Worm (Caenorhabditis elegans): ENCODE results near the gene piki-1.

piki-1 gene

DNA sequence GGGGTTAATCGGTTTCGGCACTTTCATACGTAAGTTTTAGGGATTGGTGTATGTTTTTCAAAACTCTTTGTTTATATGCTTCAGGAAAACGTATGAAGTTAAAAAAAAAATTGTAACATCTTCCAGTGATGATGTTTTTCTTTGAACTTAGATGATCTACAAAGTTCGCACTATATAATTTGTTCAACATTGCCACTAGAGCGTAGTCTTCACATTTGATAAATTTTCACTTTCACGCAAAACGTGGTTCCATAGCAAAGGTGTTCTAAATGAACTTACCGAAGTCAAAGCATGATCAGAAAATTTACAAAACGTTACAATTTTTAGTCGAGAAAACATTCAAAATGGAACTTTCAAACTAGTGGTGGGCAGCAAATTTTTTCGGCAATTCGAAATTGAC lies 16.7 kb upstream of the piki-1 start:
- no peak for TF ChIP-seq unc-62 (GFP tag; optimal IDR thresholded peaks at IDR 0.05)

- no peak for TF ChIP-seq unc-62 (GFP tag; optimal IDR thresholded peaks at IDR 0.05)
Measured at ce11 chrX:15262423-15262822, 16.2 kb upstream of the piki-1 start, which contains the start of gene F46F2.5. Gene F46F2.5, plus strand, starts transcription at chrX:15262723.

DNA sequence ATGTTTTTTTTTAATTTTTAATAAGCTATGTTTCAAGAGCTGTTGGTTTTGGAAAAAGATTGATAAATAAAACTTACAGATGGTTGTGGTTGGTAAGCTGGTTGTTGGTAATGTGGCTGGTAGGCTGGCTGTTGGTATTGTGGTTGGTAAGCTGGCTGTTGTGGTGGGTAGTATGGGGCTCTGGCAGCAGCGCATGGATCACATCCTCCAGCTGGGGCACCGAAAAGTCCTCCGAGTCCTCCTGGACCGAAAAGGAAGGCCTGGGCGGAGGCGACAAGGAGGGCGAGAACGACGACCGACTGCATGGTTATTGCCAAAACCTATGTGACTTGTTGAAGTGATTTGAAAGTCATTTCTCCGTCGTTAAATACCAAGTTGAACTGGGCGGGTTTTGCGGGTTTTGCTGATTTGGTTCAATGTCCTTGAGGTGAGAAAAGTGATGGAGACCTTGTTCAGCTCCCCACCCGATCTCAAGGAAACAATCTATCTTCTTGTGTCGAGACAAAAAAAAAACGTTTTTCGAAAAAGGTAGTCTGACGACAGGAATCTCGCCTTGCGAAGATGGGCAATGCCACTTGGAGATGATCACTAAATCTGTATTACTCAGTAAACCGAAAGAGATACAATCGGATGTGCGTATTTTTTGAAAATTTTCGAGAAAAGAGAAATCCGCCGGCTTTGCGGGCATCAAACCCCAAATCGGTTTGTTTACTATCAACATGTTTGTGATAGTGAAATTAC lies 13.9 kb upstream of the piki-1 start, which contains the start of gene F46F2.3:
Gene F46F2.3 (minus strand): TSS at position 341 of the 741 bp plus-strand sequence.
- no peak for TF ChIP-seq unc-62 (GFP tag; optimal IDR thresholded peaks at IDR 0.05)

DNA sequence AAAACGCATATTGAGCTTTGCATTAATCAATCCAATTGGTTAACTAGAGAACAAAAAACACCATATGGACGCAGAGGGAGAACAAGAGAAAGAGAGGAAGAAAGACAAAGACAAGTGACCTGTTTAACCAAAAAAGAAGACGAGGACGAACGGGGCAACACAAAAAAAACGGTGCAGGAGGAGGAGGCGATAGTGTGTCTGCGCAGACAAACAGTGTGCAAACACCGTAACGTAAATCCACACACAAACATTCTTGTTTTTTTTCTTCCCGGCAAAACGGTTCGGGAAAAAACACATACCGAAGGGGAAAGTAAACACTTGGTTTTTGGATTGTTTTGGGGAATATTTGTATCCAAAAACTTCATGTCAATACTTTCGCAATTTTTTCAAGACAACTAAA lies 396 bp upstream of the piki-1 start:
- TF ChIP-seq unc-62 (GFP tag; optimal IDR thresholded peaks at IDR 0.05), result no peak

- TF ChIP-seq unc-62 (GFP tag; optimal IDR thresholded peaks at IDR 0.05), result no peak
Measured at ce11 chrX:15242726-15243125, 3.5 kb downstream of the piki-1 start.

DNA sequence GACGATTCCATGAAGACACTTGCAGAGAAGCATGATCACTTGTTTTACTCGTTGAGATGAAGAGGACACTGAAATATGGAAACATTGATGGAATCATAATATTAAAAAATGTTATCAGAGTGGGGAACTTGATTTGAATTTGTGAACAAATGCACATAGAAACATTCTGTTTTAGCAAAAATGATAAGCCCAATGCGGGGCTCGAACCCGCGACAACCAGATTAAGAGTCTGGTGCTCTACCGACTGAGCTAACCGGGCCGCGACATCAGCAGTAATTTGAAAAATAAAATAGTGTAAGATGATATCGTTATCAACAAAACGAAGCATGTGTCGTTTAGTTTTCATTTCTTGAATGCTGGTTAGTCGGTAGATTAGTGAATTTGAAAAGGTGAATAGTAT lies 5.0 kb downstream of the piki-1 start:
- TF ChIP-seq unc-62 (GFP tag; optimal IDR thresholded peaks at IDR 0.05), result no peak

DNA sequence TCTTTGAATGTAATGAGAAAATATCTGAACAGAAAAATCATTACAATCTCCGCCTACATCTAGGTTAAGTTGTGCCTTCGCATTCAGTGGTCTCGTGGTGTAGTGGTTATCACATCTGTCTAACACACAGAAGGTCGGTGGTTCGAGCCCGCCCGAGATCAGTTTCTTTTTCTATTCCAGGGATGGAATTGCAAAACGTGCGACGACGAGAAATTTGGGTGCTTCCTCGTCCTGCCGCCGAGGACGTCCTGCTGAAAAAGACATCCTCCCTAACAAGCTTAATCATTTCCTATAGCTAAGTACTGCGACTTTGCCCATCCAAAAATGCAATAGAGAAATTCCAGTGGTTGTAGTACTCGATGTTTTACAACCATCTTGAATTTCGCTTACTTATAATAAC lies 10.2 kb downstream of the piki-1 start:
- TF ChIP-seq unc-62 (GFP tag; optimal IDR thresholded peaks at IDR 0.05), result no peak

DNA sequence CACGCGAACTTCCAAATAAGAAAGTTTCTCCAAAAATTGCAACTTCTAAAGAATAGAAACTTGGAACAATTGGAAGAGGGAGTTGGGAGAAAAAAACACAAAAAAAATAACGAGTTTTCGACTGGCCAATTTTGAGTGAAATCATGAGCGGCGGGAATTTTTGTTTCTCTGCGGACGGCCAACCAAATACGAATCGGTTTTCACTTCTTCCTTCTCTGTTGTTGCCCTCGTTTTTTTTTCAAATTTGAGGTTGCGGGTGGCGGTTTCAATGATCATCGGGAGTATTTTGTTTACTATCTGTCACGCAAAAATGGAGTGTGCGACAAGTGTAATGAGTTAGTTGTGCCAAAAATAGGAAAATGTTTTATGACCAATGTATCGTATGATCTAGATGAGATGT lies 12.5 kb downstream of the piki-1 start:
- no peak for TF ChIP-seq unc-62 (GFP tag; optimal IDR thresholded peaks at IDR 0.05)

ce11 chrX:15231800-15232199 lies 14.4 kb downstream of the piki-1 start:
- TF ChIP-seq unc-62 (GFP tag; optimal IDR thresholded peaks at IDR 0.05), result no peak

- TF ChIP-seq unc-62 (GFP tag; optimal IDR thresholded peaks at IDR 0.05), result no peak
Measured at ce11 chrX:15230394-15230968, 15.7 kb downstream of the piki-1 start, which contains the start of gene H03A11.2. Gene H03A11.2, minus strand, starts transcription at chrX:15230645.

DNA sequence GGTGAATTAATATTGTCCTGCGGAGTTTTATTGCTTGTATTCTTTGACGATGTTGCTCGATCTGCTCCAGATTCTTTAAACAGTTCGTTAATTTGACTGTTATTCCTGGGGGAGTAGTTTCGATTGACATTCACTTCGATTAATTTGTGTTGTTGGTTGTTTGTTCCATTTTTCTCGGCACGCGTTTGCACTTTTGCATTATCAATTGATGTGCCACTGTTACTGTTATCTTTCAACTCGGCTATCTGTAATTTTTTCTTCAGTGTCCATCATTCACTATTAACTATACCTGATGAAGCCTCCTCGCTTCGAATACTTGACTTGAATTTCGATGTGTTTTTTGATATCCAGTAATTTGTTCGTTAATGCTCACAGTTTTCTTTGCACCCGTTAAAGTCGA lies 17.0 kb downstream of the piki-1 start:
- TF ChIP-seq unc-62 (GFP tag; optimal IDR thresholded peaks at IDR 0.05), result no peak

DNA sequence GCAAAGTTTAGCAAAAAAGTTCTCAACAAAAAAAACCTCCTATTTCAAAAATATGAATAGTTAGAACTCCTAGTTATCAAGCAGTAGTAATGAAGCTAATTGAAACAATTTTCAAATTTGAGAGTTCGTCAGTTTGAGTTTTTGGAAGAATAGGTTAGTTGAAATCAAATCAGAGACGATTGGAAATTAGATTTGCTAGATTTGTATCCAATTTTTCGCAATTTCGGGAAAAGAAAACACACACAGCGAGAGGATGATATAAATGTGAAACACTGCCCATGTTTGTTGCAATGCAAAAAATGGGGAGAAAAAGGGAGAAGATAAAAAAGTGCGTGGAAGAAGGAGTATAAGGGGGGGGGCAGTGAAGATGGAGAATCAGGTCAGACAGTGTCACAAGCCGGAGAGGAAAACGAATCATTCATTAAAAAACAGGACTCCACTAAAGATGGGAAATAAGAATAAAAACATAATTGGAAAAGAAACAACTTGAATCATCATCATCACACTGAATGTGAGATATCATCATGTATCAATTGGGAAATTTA lies 20.9 kb downstream of the piki-1 start:
- no peak for TF ChIP-seq unc-62 (GFP tag; optimal IDR thresholded peaks at IDR 0.05)

ce11 chrX:15224128-15224527 lies 22.1 kb downstream of the piki-1 start:
- TF ChIP-seq unc-62 (GFP tag; optimal IDR thresholded peaks at IDR 0.05), result no peak

- TF ChIP-seq unc-62 (GFP tag; optimal IDR thresholded peaks at IDR 0.05), result no peak
Measured at ce11 chrX:15222789-15223188, 23.4 kb downstream of the piki-1 start.

ce11 chrX:15221865-15222551 lies 24.2 kb downstream of the piki-1 start:
- TF ChIP-seq unc-62 (GFP tag; optimal IDR thresholded peaks at IDR 0.05), result no peak

DNA sequence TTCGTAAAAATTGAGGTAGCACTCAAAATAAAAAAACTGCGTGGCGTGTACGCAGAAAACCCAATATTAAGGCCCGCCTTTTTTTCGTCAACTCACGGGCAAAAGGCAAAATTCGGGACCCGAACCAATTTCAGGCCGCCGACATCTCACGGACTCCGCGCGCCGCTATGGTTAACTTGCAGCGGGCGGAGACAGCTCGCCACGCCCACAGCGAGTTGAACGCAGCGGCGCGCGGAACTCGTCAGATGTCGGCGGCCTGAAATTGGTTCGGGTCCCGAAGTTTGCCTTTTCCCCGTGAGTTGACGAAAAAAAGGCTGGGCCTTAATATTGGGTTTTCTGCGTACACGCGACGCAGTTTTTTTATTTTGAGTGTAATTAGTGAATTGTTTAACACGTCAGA lies 25.1 kb downstream of the piki-1 start:
- TF ChIP-seq unc-62 (GFP tag; optimal IDR thresholded peaks at IDR 0.05), result no peak

DNA sequence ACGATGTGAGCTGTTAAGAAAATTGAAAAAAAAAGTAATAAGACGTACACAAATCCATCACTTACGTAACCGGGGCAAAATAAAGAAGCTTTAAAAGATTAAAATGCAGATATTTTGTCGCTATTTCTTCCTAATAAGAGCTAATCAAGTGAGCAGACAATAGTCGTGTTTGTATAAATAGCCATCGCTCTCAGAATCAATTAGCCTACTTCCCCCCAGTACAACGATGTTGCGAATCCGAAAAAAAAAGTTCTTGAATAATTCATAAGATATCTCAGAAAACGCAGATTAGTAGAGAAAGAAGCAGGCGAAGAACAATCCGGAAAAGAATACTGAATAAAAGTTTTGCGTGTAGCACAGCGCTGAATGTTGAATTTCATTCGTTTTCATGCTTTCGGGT lies 30.9 kb downstream of the piki-1 start:
- no peak for TF ChIP-seq unc-62 (GFP tag; optimal IDR thresholded peaks at IDR 0.05)
